Worm (Caenorhabditis elegans): ENCODE results near the gene nspb-10.

nspb-10 gene

DNA sequence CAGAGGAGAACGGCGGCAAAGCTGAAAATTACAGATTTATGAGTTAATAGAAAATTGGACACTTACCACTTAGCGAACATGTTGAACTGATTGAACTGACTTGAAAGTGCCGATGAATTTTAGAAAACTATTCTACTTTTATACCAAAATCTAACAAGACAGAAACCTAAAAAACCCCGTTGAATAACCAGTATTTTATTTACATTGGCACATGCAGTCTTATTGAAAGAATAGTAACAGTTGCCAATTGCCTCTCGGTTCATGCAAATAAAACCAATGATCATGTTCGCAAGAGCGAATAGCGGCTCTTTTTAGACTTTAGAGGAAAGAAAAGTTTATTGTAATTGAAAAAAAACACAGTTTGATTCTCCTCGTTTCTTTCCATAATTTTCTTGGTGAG lies at the start of gene nspb-10:
Gene nspb-10 (minus strand): TSS at position 101 of the 400 bp plus-strand sequence.
- TF ChIP-seq mdl-1 (tag; optimal IDR thresholded peaks at IDR 0.05) (no peak), nhr-111 (GFP tag; optimal IDR thresholded peaks at IDR 0.05) (no peak), ceh-28 (tag; optimal IDR thresholded peaks at IDR 0.05) (no peak), duxl-1 (tag; optimal IDR thresholded peaks at IDR 0.05; ENCODE audit: poor library complexity) (no peak), zfp-3 (GFP tag; conservative IDR thresholded peaks at IDR 0.05) (no peak), jun-1 (tag; optimal IDR thresholded peaks at IDR 0.05) (no peak), lin-1 (GFP tag; IDR thresholded peaks at IDR 0.05) (no peak), Y105C5A.15 (GFP tag; IDR thresholded peaks at IDR 0.05) (no peak), hmg-1.1 (GFP tag; IDR thresholded peaks at IDR 0.05) (no peak), unc-39 (tag; optimal IDR thresholded peaks at IDR 0.05) (no peak), nhr-28 (tag; optimal IDR thresholded peaks at IDR 0.05) (no peak), ZK337.2 (GFP tag; IDR thresholded peaks at IDR 0.05) (no peak)

DNA sequence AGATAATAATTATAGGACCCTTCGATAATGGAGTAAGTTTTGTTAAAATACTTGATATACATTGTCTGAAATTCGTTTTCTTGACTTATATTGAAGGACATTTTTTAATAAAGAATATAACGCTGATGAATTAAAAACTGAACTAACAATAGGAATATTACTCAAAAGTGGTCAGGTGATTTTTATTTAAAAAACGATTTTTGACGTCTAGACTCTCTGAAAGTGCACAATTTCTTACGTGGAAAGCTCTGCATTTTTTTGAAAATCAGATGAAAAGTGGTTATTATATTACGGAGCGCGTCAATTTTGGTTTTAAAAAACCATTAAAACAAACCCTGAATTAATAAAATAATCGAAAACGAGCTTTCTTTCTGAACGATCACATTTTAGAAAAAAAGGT lies 48.7 kb upstream of the nspb-10 start, which contains the start of gene sre-13:
Gene sre-13 (minus strand): TSS at position 101 of the 400 bp plus-strand sequence.
- TF ChIP-seq zfp-2 (tag; optimal IDR thresholded peaks at IDR 0.05) = no peak
- TF ChIP-seq F49E8.2 (tag; optimal IDR thresholded peaks at IDR 0.05; ENCODE audit: borderline replicate concordance) = no peak
- TF ChIP-seq nhr-41 (GFP tag; IDR thresholded peaks at IDR 0.05) = no peak
- TF ChIP-seq ceh-62 (tag; optimal IDR thresholded peaks at IDR 0.05) = no peak
- no peak for TF ChIP-seq saeg-2 (GFP tag; IDR thresholded peaks at IDR 0.05)
- no peak for TF ChIP-seq nhr-48 (tag; optimal IDR thresholded peaks at IDR 0.05)
- no peak for TF ChIP-seq ctbp-1 (GFP tag; IDR thresholded peaks at IDR 0.05)
- TF ChIP-seq nhr-6 (tag; optimal IDR thresholded peaks at IDR 0.05) = no peak
- no peak for TF ChIP-seq lim-7 (GFP tag; IDR thresholded peaks at IDR 0.05)
- TF ChIP-seq lin-13 (GFP tag; optimal IDR thresholded peaks at IDR 0.05) = no peak
- no peak for TF ChIP-seq nhr-25 (tag; optimal IDR thresholded peaks at IDR 0.05; ENCODE audit: borderline replicate concordance, insufficient read depth)
- TF ChIP-seq mdt-29 (GFP tag; IDR thresholded peaks at IDR 0.05) = no peak
- TF ChIP-seq F37D6.2 (tag; optimal IDR thresholded peaks at IDR 0.05) = no peak
- no peak for TF ChIP-seq lin-1 (GFP tag; IDR thresholded peaks at IDR 0.05)
- no peak for TF ChIP-seq duxl-1 (tag; optimal IDR thresholded peaks at IDR 0.05; ENCODE audit: poor library complexity)

DNA sequence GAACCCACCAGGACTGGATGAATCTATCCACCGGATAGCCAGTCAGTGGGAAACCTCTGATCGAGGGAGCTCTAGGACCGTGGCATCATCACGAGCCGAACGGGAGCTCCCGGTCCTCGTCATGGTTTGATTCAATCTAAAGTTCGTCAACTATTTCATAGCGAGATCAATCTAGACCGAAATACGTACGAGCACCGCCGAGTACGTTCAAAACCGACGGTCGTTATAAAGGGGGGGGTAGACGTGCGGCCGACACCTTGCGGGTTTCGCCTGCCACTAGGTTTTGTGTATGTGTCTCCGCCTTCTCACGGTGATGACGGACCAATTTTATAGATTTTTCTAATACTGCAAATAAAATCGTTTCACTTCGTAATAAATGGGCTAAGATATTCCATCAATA lies 47.8 kb upstream of the nspb-10 start:
- TF ChIP-seq ceh-44 (GFP tag; IDR thresholded peaks at IDR 0.05) = 0 out of 2 replicates have a peak, but pooled peaks have one; percentile 2
- peak; percentile 53; the same call in 1 of the 2 replicates for TF ChIP-seq Y48G9A.11 (GFP tag; IDR thresholded peaks at IDR 0.05)
- TF ChIP-seq egl-43 (GFP tag; IDR thresholded peaks at IDR 0.05) = 0 out of 2 replicates have a peak, but pooled peaks have one; percentile 48
- peak; percentile 53 for TF ChIP-seq lin-38 (GFP tag; IDR thresholded peaks at IDR 0.05)
- peak; percentile 33; the same call in 1 of the 2 replicates for TF ChIP-seq ctbp-1 (GFP tag; IDR thresholded peaks at IDR 0.05)
- peak; percentile 32; the same call in 1 of the 2 replicates for TF ChIP-seq T26A8.4 (GFP tag; IDR thresholded peaks at IDR 0.05)

DNA sequence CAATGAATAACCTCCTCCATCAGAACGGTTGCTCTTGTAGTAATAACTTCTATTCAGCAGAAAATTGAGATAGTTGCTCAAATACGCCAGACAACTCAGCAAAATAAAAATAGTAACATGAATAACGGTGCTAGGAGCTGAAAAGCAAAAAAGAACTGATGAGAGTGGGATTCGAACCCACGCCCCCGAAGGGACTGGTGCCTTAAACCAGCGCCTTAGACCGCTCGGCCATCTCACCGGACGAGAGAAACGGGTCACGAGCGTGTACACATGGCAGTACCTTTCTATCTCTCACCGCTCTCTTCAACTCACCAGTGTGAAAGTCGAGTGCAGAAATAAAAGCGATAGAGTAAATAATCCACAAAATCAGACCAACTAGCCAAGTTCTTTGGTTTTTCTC lies 47.1 kb upstream of the nspb-10 start:
- TF ChIP-seq spr-1 (tag; optimal IDR thresholded peaks at IDR 0.05) = no peak
- no peak for TF ChIP-seq hif-1 (tag; optimal IDR thresholded peaks at IDR 0.05)
- no peak for TF ChIP-seq nhr-76 (tag; optimal IDR thresholded peaks at IDR 0.05)
- TF ChIP-seq nhr-111 (GFP tag; optimal IDR thresholded peaks at IDR 0.05) = no peak
- TF ChIP-seq T20F7.1 (GFP tag; optimal IDR thresholded peaks at IDR 0.05) = no peak
- TF ChIP-seq ceh-28 (tag; optimal IDR thresholded peaks at IDR 0.05) = no peak
- no peak for TF ChIP-seq zfp-2 (tag; optimal IDR thresholded peaks at IDR 0.05)
- TF ChIP-seq nhr-41 (GFP tag; IDR thresholded peaks at IDR 0.05) = no peak
- no peak for TF ChIP-seq ceh-82 (tag; optimal IDR thresholded peaks at IDR 0.05)
- TF ChIP-seq dmd-9 (GFP tag; IDR thresholded peaks at IDR 0.05) = no peak
- TF ChIP-seq ctbp-1 (GFP tag; IDR thresholded peaks at IDR 0.05) = peak; percentile 8; the same call in 1 of the 2 replicates
- no peak for TF ChIP-seq nhr-237 (tag; optimal IDR thresholded peaks at IDR 0.05)
- TF ChIP-seq attf-4 (tag; optimal IDR thresholded peaks at IDR 0.05) = no peak
- no peak for TF ChIP-seq lin-39 (tag; optimal IDR thresholded peaks at IDR 0.05)
- TF ChIP-seq nhr-11 (tag; optimal IDR thresholded peaks at IDR 0.05) = peak; percentile 5
- TF ChIP-seq jun-1 (tag; optimal IDR thresholded peaks at IDR 0.05) = no peak
- peak; percentile 38 for TF ChIP-seq rbr-2 (tag; optimal IDR thresholded peaks at IDR 0.05)
- no peak for TF ChIP-seq zag-1 (tag; optimal IDR thresholded peaks at IDR 0.05)
- TF ChIP-seq egl-43 (GFP tag; IDR thresholded peaks at IDR 0.05) = peak; percentile 85
- TF ChIP-seq pqm-1 (tag; optimal IDR thresholded peaks at IDR 0.05) = no peak
- TF ChIP-seq lsy-2 (tag; optimal IDR thresholded peaks at IDR 0.05) = no peak
- TF ChIP-seq ceh-44 (GFP tag; IDR thresholded peaks at IDR 0.05) = peak; percentile 5; the same call in 1 of the 2 replicates
- TF ChIP-seq Y105C5A.15 (GFP tag; IDR thresholded peaks at IDR 0.05) = no peak
- no peak for TF ChIP-seq daf-16 (GFP tag; optimal IDR thresholded peaks at IDR 0.05)
- no peak for TF ChIP-seq daf-16 (tag; optimal IDR thresholded peaks at IDR 0.05)
